Worm (Caenorhabditis elegans): ENCODE data around the gene chup-1.

chup-1 gene

ce11 chrX:8828365-8828764 lies 36.4 kb downstream of the chup-1 start, which contains the start of gene rcs-1:
rcs-1 (minus strand) TSS chrX:8828540.
- TF ChIP-seq M03D4.4 (tag; optimal IDR thresholded peaks at IDR 0.05), result no peak
- TF ChIP-seq lsy-2 (tag; optimal IDR thresholded peaks at IDR 0.05), result no peak
- TF ChIP-seq flh-1 (GFP tag; optimal IDR thresholded peaks at IDR 0.05), result no peak
- TF ChIP-seq drap-1 (GFP tag; optimal IDR thresholded peaks at IDR 0.05), result no peak
- no peak for TF ChIP-seq mls-2 (tag; optimal IDR thresholded peaks at IDR 0.05)
- no peak for TF ChIP-seq sem-2 (GFP tag; optimal IDR thresholded peaks at IDR 0.05)
- TF ChIP-seq ceh-43 (GFP tag; optimal IDR thresholded peaks at IDR 0.05), result no peak
- no peak for TF ChIP-seq nhr-76 (tag; optimal IDR thresholded peaks at IDR 0.05)
- TF ChIP-seq unc-120 (tag; optimal IDR thresholded peaks at IDR 0.05; ENCODE audit: poor library complexity, severe bottlenecking), result no peak
- TF ChIP-seq hlh-1 (tag; optimal IDR thresholded peaks at IDR 0.05), result no peak
- no peak for TF ChIP-seq nhr-237 (tag; optimal IDR thresholded peaks at IDR 0.05)
- TF ChIP-seq ztf-11 (tag; optimal IDR thresholded peaks at IDR 0.05), result no peak
- TF ChIP-seq mep-1 (tag; optimal IDR thresholded peaks at IDR 0.05), result no peak
- no peak for TF ChIP-seq pha-4 (tag; optimal IDR thresholded peaks at IDR 0.05)
- TF ChIP-seq tbx-8 (GFP tag; optimal IDR thresholded peaks at IDR 0.05), result no peak
- no peak for TF ChIP-seq nhr-28 (tag; optimal IDR thresholded peaks at IDR 0.05)
- TF ChIP-seq zip-8 (tag; optimal IDR thresholded peaks at IDR 0.05), result no peak
- no peak for TF ChIP-seq blmp-1 (tag; optimal IDR thresholded peaks at IDR 0.05)
- no peak for TF ChIP-seq lin-13 (tag; optimal IDR thresholded peaks at IDR 0.05)
- TF ChIP-seq ces-1 (GFP tag; optimal IDR thresholded peaks at IDR 0.05), result no peak

DNA sequence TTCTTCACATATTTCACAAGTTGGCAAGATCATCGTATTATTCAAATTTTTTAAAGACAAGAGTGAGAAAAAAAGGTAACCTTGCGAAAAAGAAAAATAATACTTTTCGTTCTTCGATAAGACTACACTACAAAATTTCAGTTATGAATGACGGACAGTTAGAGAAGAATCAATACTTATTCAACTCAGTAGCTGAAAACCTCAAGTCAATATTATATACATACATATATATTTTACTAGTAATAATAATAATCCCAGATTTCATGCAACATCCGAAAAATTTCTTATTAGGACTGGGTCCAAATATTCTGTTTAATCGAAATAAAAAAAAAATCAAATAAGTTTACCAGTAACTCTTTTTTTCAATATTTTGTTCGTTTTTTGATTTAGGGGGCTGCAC lies 39.2 kb downstream of the chup-1 start, which contains the start of gene C28G1.6:
Gene C28G1.6, minus strand, starts transcription at position 101 of the 400 bp plus-strand sequence.
- TF ChIP-seq ztf-11 (tag; optimal IDR thresholded peaks at IDR 0.05), result no peak
- TF ChIP-seq blmp-1 (tag; optimal IDR thresholded peaks at IDR 0.05), result no peak
- TF ChIP-seq nhr-2 (tag; optimal IDR thresholded peaks at IDR 0.05), result no peak
- TF ChIP-seq elt-3 (tag; optimal IDR thresholded peaks at IDR 0.05), result no peak
- no peak for TF ChIP-seq pha-4 (tag; optimal IDR thresholded peaks at IDR 0.05)
- no peak for TF ChIP-seq M03D4.4 (tag; optimal IDR thresholded peaks at IDR 0.05)
- no peak for TF ChIP-seq drap-1 (GFP tag; optimal IDR thresholded peaks at IDR 0.05)
- TF ChIP-seq elt-1 (tag; optimal IDR thresholded peaks at IDR 0.05; ENCODE audit: borderline replicate concordance, insufficient read depth), result no peak

DNA sequence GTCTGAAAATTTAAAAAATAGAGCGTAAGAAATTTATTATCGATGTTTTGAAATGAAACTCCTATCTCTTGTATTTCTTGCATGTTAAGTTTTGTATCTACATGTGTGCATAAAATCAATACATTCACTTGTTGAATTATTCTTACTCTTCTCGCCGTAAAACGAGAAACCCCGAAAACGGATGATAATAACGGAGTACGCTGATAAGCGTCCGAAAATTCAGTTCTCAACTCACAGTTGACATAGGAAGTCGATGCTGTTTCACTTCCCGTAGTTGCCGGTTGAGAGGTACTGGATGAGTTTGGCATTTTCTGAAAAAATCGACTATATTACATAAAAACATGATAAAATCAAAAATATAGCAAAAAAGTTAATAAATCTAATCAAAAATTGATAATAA lies 43.4 kb downstream of the chup-1 start, which contains the start of gene sec-15:
Gene sec-15, minus strand, starts transcription at position 311 of the 400 bp plus-strand sequence.
- no peak for TF ChIP-seq lsy-2 (tag; optimal IDR thresholded peaks at IDR 0.05)

- TF ChIP-seq nhr-12 (tag; optimal IDR thresholded peaks at IDR 0.05), result peak; percentile 68
- TF ChIP-seq unc-39 (tag; optimal IDR thresholded peaks at IDR 0.05), result peak; percentile 88
- TF ChIP-seq nhr-2 (tag; optimal IDR thresholded peaks at IDR 0.05), result peak; percentile 28
- TF ChIP-seq unc-62 (GFP tag; optimal IDR thresholded peaks at IDR 0.05), result peak; percentile 69
- peak; percentile 79 for TF ChIP-seq lsy-2 (tag; optimal IDR thresholded peaks at IDR 0.05)
- peak; percentile 92 for TF ChIP-seq sem-2 (GFP tag; optimal IDR thresholded peaks at IDR 0.05)
- TF ChIP-seq M03D4.4 (tag; optimal IDR thresholded peaks at IDR 0.05), result peak; percentile 97
- TF ChIP-seq mab-5 (tag; optimal IDR thresholded peaks at IDR 0.05), result peak; percentile 1
- TF ChIP-seq mep-1 (tag; optimal IDR thresholded peaks at IDR 0.05), result peak; percentile 78
- peak; percentile 89 for TF ChIP-seq nhr-237 (tag; optimal IDR thresholded peaks at IDR 0.05)
- peak; percentile 94 for TF ChIP-seq tbx-8 (GFP tag; optimal IDR thresholded peaks at IDR 0.05)
- TF ChIP-seq zip-8 (tag; optimal IDR thresholded peaks at IDR 0.05), result no peak
- TF ChIP-seq elt-1 (tag; optimal IDR thresholded peaks at IDR 0.05; ENCODE audit: borderline replicate concordance, insufficient read depth), result peak; percentile 33
- peak; percentile 72 for TF ChIP-seq lin-13 (tag; optimal IDR thresholded peaks at IDR 0.05)
- TF ChIP-seq ztf-11 (tag; optimal IDR thresholded peaks at IDR 0.05), result peak; percentile 51
- TF ChIP-seq flh-1 (GFP tag; optimal IDR thresholded peaks at IDR 0.05), result peak; percentile 94
- TF ChIP-seq snpc-4 (tag; optimal IDR thresholded peaks at IDR 0.05), result no peak
- TF ChIP-seq ceh-43 (GFP tag; optimal IDR thresholded peaks at IDR 0.05), result peak; percentile 94
- TF ChIP-seq nhr-28 (tag; optimal IDR thresholded peaks at IDR 0.05), result peak; percentile 67
- TF ChIP-seq cnd-1 (tag; optimal IDR thresholded peaks at IDR 0.05), result peak; percentile 97
- TF ChIP-seq ham-2 (GFP tag; optimal IDR thresholded peaks at IDR 0.05), result peak; percentile 93
- peak; percentile 15 for TF ChIP-seq elt-3 (tag; optimal IDR thresholded peaks at IDR 0.05)
- TF ChIP-seq ces-1 (GFP tag; optimal IDR thresholded peaks at IDR 0.05), result peak; percentile 78
- peak; percentile 69 for TF ChIP-seq hlh-1 (tag; optimal IDR thresholded peaks at IDR 0.05)
- peak; percentile 93 for TF ChIP-seq lin-32 (GFP tag; optimal IDR thresholded peaks at IDR 0.05)
- TF ChIP-seq ceh-83 (GFP tag; optimal IDR thresholded peaks at IDR 0.05), result peak; percentile 98
- TF ChIP-seq drap-1 (GFP tag; optimal IDR thresholded peaks at IDR 0.05), result peak; percentile 98
- peak; percentile 65 for TF ChIP-seq pha-4 (tag; optimal IDR thresholded peaks at IDR 0.05)
- no peak for TF ChIP-seq nhr-76 (tag; optimal IDR thresholded peaks at IDR 0.05)
- TF ChIP-seq unc-120 (tag; optimal IDR thresholded peaks at IDR 0.05; ENCODE audit: poor library complexity, severe bottlenecking), result peak; percentile 98
- TF ChIP-seq blmp-1 (tag; optimal IDR thresholded peaks at IDR 0.05), result peak; percentile 21
- peak; percentile 99 for TF ChIP-seq mls-2 (tag; optimal IDR thresholded peaks at IDR 0.05)
- peak; percentile 69 for TF ChIP-seq ceh-39 (tag; optimal IDR thresholded peaks at IDR 0.05)
- TF ChIP-seq bed-3 (GFP tag; optimal IDR thresholded peaks at IDR 0.05), result peak; percentile 90
- peak; percentile 98 for TF ChIP-seq sptf-1 (tag; optimal IDR thresholded peaks at IDR 0.05)
Measured at ce11 chrX:8835887-8836348, 44.0 kb downstream of the chup-1 start, which contains the start of gene C28G1.2. C28G1.2 (plus strand) TSS chrX:8836016.

All from whole organism, mixed stage, embryonic.